Worm (Caenorhabditis elegans) whole organism, L4/young adult: ENCODE data around the gene dhs-25.

Source experiments
- W03F9.2 ChIP-seq: fragments of 150-350 bp; optimal IDR thresholded peaks from 2 replicates; lab custom pipeline; 2014; ENCODE audit warnings: missing biosample characterization, missing genetic modification characterization
- dao-5 ChIP-seq: sonication (generic microtip); optimal IDR thresholded peaks from 2 replicates; lab custom pipeline; 2016; ENCODE audit warnings: missing genotype, missing genetic modification characterization, moderate library complexity, missing compliant biosample characterization
- him-1 ChIP-seq: sonication (generic microtip); optimal IDR thresholded peaks from 2 replicates; lab custom pipeline; 2016; ENCODE audit warnings: missing genotype, missing genetic modification reagents, missing genetic modification characterization, missing compliant biosample characterization

DNA sequence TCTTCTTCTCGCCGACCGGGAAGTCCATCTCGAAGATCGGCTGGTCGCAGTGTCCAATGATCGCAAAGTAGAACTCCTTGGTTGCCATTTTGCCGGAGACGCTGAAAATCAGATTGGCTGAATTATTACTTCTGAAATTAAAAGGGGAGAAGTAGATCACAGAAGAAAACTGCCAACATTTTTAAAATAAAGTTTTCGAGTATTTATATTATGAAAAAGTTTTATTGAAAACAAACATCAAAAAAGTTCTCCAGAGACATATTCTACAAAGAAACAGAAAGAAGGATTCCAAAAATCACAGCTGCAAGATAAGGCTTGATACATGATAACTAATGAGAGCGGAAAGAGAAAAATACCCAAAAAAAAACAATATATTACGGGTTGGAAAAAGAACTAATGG lies 46.2 kb upstream of the dhs-25 start, which contains the start of gene sedl-1:
- TF ChIP-seq W03F9.2 (tag; lab: Kevin White, UChicago) = no peak
- no peak for TF ChIP-seq dao-5 (tag; lab: Kevin White, UChicago)
- no peak for TF ChIP-seq him-1 (tag; lab: Kevin White, UChicago)
